Fruit fly (Drosophila melanogaster) whole organism, embryonic: ENCODE data around the gene CG10214.

Experiments
- CG10431 ChIP-seq: fragments of 200-800 bp; sonication (Bioruptor generic); optimal IDR thresholded peaks from 3 replicates; lab custom pipeline; 2018; ENCODE audit warnings: missing biosample characterization, mild to moderate bottlenecking, missing genetic modification characterization
- CG11560 ChIP-seq: fragments of 200-800 bp; sonication (Bioruptor generic); IDR thresholded peaks from 3 replicates; pipeline ENCODE4 v1.3.6; 2022; ENCODE audit warnings: missing biosample characterization, missing genetic modification characterization
- CG12391 ChIP-seq: fragments of 200-800 bp; sonication (Bioruptor generic); optimal IDR thresholded peaks from 3 replicates; lab custom pipeline; 2018; ENCODE audit warnings: missing biosample characterization, mild to moderate bottlenecking, missing genetic modification characterization, moderate library complexity
- CG15514 ChIP-seq: fragments of 200-800 bp; sonication (Bioruptor generic); optimal IDR thresholded peaks from 3 replicates; lab custom pipeline; 2017; ENCODE audit warnings: missing biosample characterization, missing genetic modification characterization, mild to moderate bottlenecking, moderate library complexity, missing genetic modification reagents
- CG18599 ChIP-seq: fragments of 200-800 bp; sonication (Bioruptor generic); optimal IDR thresholded peaks from 3 replicates; lab custom pipeline; 2017; ENCODE audit warnings: missing biosample characterization, missing genetic modification characterization, mild to moderate bottlenecking, moderate library complexity, missing genetic modification reagents
- CG18619 ChIP-seq: fragments of 200-800 bp; sonication (Bioruptor generic); optimal IDR thresholded peaks from 3 replicates; lab custom pipeline; 2017; ENCODE audit warnings: missing biosample characterization, mild to moderate bottlenecking, missing genetic modification characterization
- CG30403 ChIP-seq: fragments of 200-800 bp; sonication (Bioruptor generic); optimal IDR thresholded peaks from 3 replicates; lab custom pipeline; 2016; ENCODE audit warnings: missing biosample characterization, missing genetic modification characterization
- CG3407 ChIP-seq: fragments of 200-800 bp; sonication (Bioruptor generic); optimal IDR thresholded peaks from 2 replicates; lab custom pipeline; 2018; ENCODE audit warnings: missing biosample characterization, mild to moderate bottlenecking, missing genetic modification characterization
- CG3726 ChIP-seq: fragments of 200-800 bp; sonication (Bioruptor generic); IDR thresholded peaks from 3 replicates; pipeline ENCODE4, ENCODE4 v1.3.6; 2022; ENCODE audit warnings: missing biosample characterization, missing genetic modification characterization
- CG3995 ChIP-seq: fragments of 200-800 bp; sonication (Bioruptor generic); optimal IDR thresholded peaks from 3 replicates; lab custom pipeline; 2016; ENCODE audit warnings: missing biosample characterization, missing genetic modification characterization
- CG4360 ChIP-seq: fragments of 200-800 bp; sonication (Bioruptor generic); IDR thresholded peaks from 2 replicates; pipeline ENCODE4 v1.3.6; 2022; ENCODE audit warnings: missing biosample characterization, missing genetic modification characterization
- CG5245 ChIP-seq: fragments of 200-800 bp; sonication (Bioruptor generic); optimal IDR thresholded peaks from 3 replicates; lab custom pipeline; 2016; ENCODE audit warnings: missing biosample characterization, missing genetic modification characterization
- CG7786 ChIP-seq: fragments of 200-800 bp; sonication (Bioruptor generic); optimal IDR thresholded peaks from 2 replicates; lab custom pipeline; 2016; ENCODE audit warnings: missing biosample characterization, missing genetic modification characterization
- CG9727 ChIP-seq: fragments of 200-800 bp; sonication (Bioruptor generic); optimal IDR thresholded peaks from 3 replicates; lab custom pipeline; 2017; ENCODE audit warnings: missing biosample characterization, mild to moderate bottlenecking, missing genetic modification characterization
- Camta ChIP-seq: fragments of 200-800 bp; sonication (Bioruptor generic); optimal IDR thresholded peaks from 2 replicates; lab custom pipeline; 2016; ENCODE audit warnings: missing biosample characterization, missing genetic modification characterization
- CoRest ChIP-seq: fragments of 200-800 bp; sonication (Bioruptor generic); optimal IDR thresholded peaks from 3 replicates; lab custom pipeline; 2018; ENCODE audit warnings: missing biosample characterization, mild to moderate bottlenecking, missing genetic modification characterization, moderate library complexity
- Dp ChIP-seq: fragments of 200-800 bp; sonication (Bioruptor generic); optimal IDR thresholded peaks from 2 replicates; lab custom pipeline; 2018; ENCODE audit warnings: missing biosample characterization, mild to moderate bottlenecking, missing genetic modification characterization, moderate library complexity
- Hmr ChIP-seq: fragments of 200-800 bp; sonication (Bioruptor generic); optimal IDR thresholded peaks from 3 replicates; lab custom pipeline; 2017; ENCODE audit warnings: mild to moderate bottlenecking, missing biosample characterization, missing genetic modification reagents, missing genetic modification characterization
- Kr ChIP-seq: fragments of 200-800 bp; sonication (Bioruptor generic); optimal IDR thresholded peaks from 2 replicates; lab custom pipeline; 2017; ENCODE audit warnings: missing biosample characterization, mild to moderate bottlenecking, missing genetic modification characterization
- MBD-R2 ChIP-seq: fragments of 200-800 bp; sonication (Bioruptor generic); IDR thresholded peaks from 2 replicates; pipeline ENCODE4 v1.3.6; 2022; ENCODE audit warnings: missing biosample characterization, missing genetic modification characterization
- Meics ChIP-seq: fragments of 200-800 bp; sonication (Bioruptor generic); optimal IDR thresholded peaks from 2 replicates; lab custom pipeline; 2017; ENCODE audit warnings: missing biosample characterization, mild to moderate bottlenecking, missing genetic modification characterization
- NK7.1 ChIP-seq: fragments of 200-800 bp; sonication (Bioruptor generic); optimal IDR thresholded peaks from 3 replicates; lab custom pipeline; 2016; ENCODE audit warnings: missing biosample characterization, missing genetic modification characterization
- Sin3A ChIP-seq: fragments of >200 bp; optimal IDR thresholded peaks from 2 replicates; lab custom pipeline; 2018
- Sox100B ChIP-seq: fragments of 200-800 bp; sonication (Bioruptor generic); optimal IDR thresholded peaks from 3 replicates; lab custom pipeline; 2018; ENCODE audit warnings: missing biosample characterization, mild to moderate bottlenecking, missing genetic modification characterization
- Ssrp ChIP-seq: fragments of 200-800 bp; sonication (Bioruptor generic); optimal IDR thresholded peaks from 2 replicates; lab custom pipeline; 2018; ENCODE audit warnings: missing biosample characterization, mild to moderate bottlenecking, missing genetic modification characterization, moderate library complexity
- Vsx1 ChIP-seq: fragments of 200-800 bp; sonication (Bioruptor generic); optimal IDR thresholded peaks from 2 replicates; lab custom pipeline; 2017; ENCODE audit warnings: missing biosample characterization, mild to moderate bottlenecking, missing genetic modification characterization, missing genetic modification reagents
- Xrp1 ChIP-seq: fragments of 200-800 bp; sonication (Bioruptor generic); IDR thresholded peaks from 2 replicates; pipeline ENCODE4 v1.3.6; 2022; ENCODE audit warnings: missing biosample characterization, missing genetic modification characterization
- aop ChIP-seq: fragments of 200-800 bp; sonication (Bioruptor generic); IDR thresholded peaks from 2 replicates; pipeline ENCODE4 v1.3.6; 2022; ENCODE audit warnings: missing biosample characterization, missing genetic modification characterization
- ato ChIP-seq: fragments of 200-800 bp; sonication (Bioruptor generic); IDR thresholded peaks from 2 replicates; pipeline ENCODE4 v1.3.6; 2022; ENCODE audit warnings: missing biosample characterization, missing genetic modification characterization; ENCODE audit not compliant: partially characterized antibody
- chn ChIP-seq: fragments of 200-800 bp; sonication (Bioruptor generic); optimal IDR thresholded peaks from 2 replicates; lab custom pipeline; 2016; ENCODE audit warnings: missing biosample characterization, missing genetic modification characterization
- fd102C ChIP-seq: fragments of 200-800 bp; sonication (Bioruptor generic); optimal IDR thresholded peaks from 2 replicates; lab custom pipeline; 2018; ENCODE audit warnings: missing biosample characterization, mild to moderate bottlenecking, missing genetic modification characterization, moderate library complexity
- fd96Cb ChIP-seq: fragments of 200-800 bp; sonication (Bioruptor generic); optimal IDR thresholded peaks from 2 replicates; lab custom pipeline; 2018; ENCODE audit warnings: missing biosample characterization, mild to moderate bottlenecking, missing genetic modification characterization, moderate library complexity
- grn ChIP-seq: fragments of 200-800 bp; sonication (Bioruptor generic); optimal IDR thresholded peaks from 3 replicates; lab custom pipeline; 2017; ENCODE audit warnings: missing biosample characterization, missing genetic modification characterization
- hbn ChIP-seq: fragments of 200-800 bp; sonication (Bioruptor generic); IDR thresholded peaks from 2 replicates; pipeline ENCODE4 v1.3.6; 2022; ENCODE audit warnings: missing biosample characterization, missing genetic modification characterization; ENCODE audit not compliant: partially characterized antibody
- ken ChIP-seq: fragments of 200-800 bp; sonication (Bioruptor generic); IDR thresholded peaks from 3 replicates; pipeline ENCODE4 v1.3.6; 2022; ENCODE audit warnings: missing biosample characterization, missing genetic modification characterization
- lab ChIP-seq: fragments of 200-800 bp; sonication (Bioruptor generic); optimal IDR thresholded peaks from 3 replicates; lab custom pipeline; 2017; ENCODE audit warnings: missing biosample characterization, missing genetic modification characterization, mild to moderate bottlenecking, moderate library complexity, missing genetic modification reagents
- lov ChIP-seq, 2 experiments: fragments of 200-800 bp in 1 of 2; fragments of >200 bp in 1 of 2; sonication (Bioruptor generic) in 1 of 2; IDR thresholded peaks in 1 of 2; optimal IDR thresholded peaks in 1 of 2; 2 replicates in 1 of 2; 3 replicates in 1 of 2; pipeline versions ENCODE4 v1.3.6 to Lab custom; 2017 to 2022; ENCODE audit warnings: missing biosample characterization in 1 of 2, missing genetic modification characterization in 1 of 2
- luna ChIP-seq: fragments of 200-800 bp; sonication (Bioruptor generic); optimal IDR thresholded peaks from 2 replicates; lab custom pipeline; 2016; ENCODE audit warnings: missing biosample characterization, missing genetic modification characterization
- p53 ChIP-seq: fragments of 200-800 bp; sonication (Bioruptor generic); optimal IDR thresholded peaks from 2 replicates; lab custom pipeline; 2016; ENCODE audit warnings: missing biosample characterization, missing genetic modification characterization
- pho ChIP-seq: fragments of 200-800 bp; sonication (Bioruptor generic); optimal IDR thresholded peaks from 2 replicates; lab custom pipeline; 2016; ENCODE audit warnings: missing biosample characterization, missing genetic modification characterization
- phol ChIP-seq: fragments of 200-800 bp; sonication (Bioruptor generic); optimal IDR thresholded peaks from 3 replicates; lab custom pipeline; 2018; ENCODE audit warnings: missing biosample characterization, mild to moderate bottlenecking, missing genetic modification characterization, moderate library complexity
- pros ChIP-seq: fragments of 200-800 bp; sonication (Bioruptor generic); optimal IDR thresholded peaks from 3 replicates; lab custom pipeline; 2019; ENCODE audit warnings: missing biosample characterization, mild to moderate bottlenecking, missing genetic modification characterization, moderate library complexity
- pzg ChIP-seq: fragments of 200-800 bp; sonication (Bioruptor generic); optimal IDR thresholded peaks from 3 replicates; lab custom pipeline; 2018; ENCODE audit warnings: missing biosample characterization, mild to moderate bottlenecking, missing genetic modification characterization, moderate library complexity
- sc ChIP-seq, 3 experiments: fragments of >200 bp in 2 of 3; fragments of 200-800 bp in 1 of 3; sonication (Bioruptor generic) in 1 of 3; optimal IDR thresholded peaks; 2 replicates in 2 of 3; 3 replicates in 1 of 3; lab custom pipeline; 2017; ENCODE audit warnings: mild to moderate bottlenecking in 1 of 3, missing biosample characterization in 1 of 3, missing genetic modification characterization in 1 of 3, missing genetic modification reagents in 1 of 3
- slp2 ChIP-seq: fragments of 200-800 bp; sonication (Bioruptor generic); optimal IDR thresholded peaks from 2 replicates; lab custom pipeline; 2016; ENCODE audit warnings: missing biosample characterization, missing genetic modification characterization
- tio ChIP-seq: fragments of 200-800 bp; sonication (Bioruptor generic); optimal IDR thresholded peaks from 2 replicates; lab custom pipeline; 2017; ENCODE audit warnings: missing biosample characterization, missing genetic modification characterization, inconsistent platforms
- tna ChIP-seq: fragments of 200-800 bp; sonication (Bioruptor generic); IDR thresholded peaks from 2 replicates; pipeline ENCODE4 v1.3.6; 2022; ENCODE audit warnings: missing biosample characterization, missing genetic modification characterization; ENCODE audit not compliant: partially characterized antibody
- toy ChIP-seq: fragments of 200-800 bp; sonication (Bioruptor generic); IDR thresholded peaks from 2 replicates; pipeline ENCODE4 v1.3.6; 2022; ENCODE audit warnings: missing biosample characterization, missing genetic modification characterization
- ttk ChIP-seq: fragments of 200-800 bp; sonication (Bioruptor generic); IDR thresholded peaks from 2 replicates; pipeline ENCODE4 v2.1.2; 2022; ENCODE audit warnings: missing biosample characterization, missing genetic modification characterization
- zfh2 ChIP-seq: fragments of 200-800 bp; sonication (Bioruptor generic); optimal IDR thresholded peaks from 2 replicates; lab custom pipeline; 2016; ENCODE audit warnings: missing biosample characterization, missing genetic modification characterization

The CG10214 gene

DNA sequence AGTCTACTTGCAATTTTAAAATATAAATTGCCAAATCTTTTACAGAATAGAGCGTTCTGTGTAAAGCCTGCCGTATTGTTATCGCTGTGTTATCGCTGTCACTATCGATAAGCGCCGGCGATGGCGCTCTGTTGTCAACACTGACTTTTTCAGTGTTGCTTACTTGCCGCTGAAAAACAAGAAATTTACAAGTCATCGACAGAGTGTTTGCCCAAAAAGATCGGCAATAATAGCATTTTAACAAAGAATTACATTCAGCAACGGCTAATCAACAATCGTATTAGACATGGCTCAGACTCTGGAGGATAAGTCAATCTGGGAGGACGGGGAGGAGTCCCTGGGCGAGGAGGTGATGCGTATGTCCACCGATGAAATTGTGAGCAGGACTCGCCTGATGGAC, 14.6 kb downstream of the CG10214 start, which contains the start of the genes RanBP3 and Rpt5 (continued):
- TF ChIP-seq tna (GFP tag; lab: Robert Waterston, UW) (peak; percentile 74), CoRest (tag; lab: Kevin White, UChicago) (no peak), fd96Cb (tag; lab: Kevin White, UChicago) (no peak), CG30403 (GFP tag; lab: Kevin White, UChicago) (peak; percentile 61), ken (GFP tag; lab: Robert Waterston, UW) (peak; percentile 62; the same call in 1 of the 3 replicates), slp2 (GFP tag; lab: Kevin White, UChicago) (peak; percentile 0), Xrp1 (GFP tag; lab: Robert Waterston, UW) (no peak), CG3995 (GFP tag; lab: Kevin White, UChicago) (peak; percentile 35), zfh2 (GFP tag; lab: Kevin White, UChicago) (peak; percentile 72), CG3726 (GFP tag; lab: Robert Waterston, UW) (no peak), aop (GFP tag; lab: Robert Waterston, UW) (no peak), CG11560 (tag; lab: Robert Waterston, UW) (no peak), Ssrp (tag; lab: Kevin White, UChicago) (no peak), p53 (GFP tag; lab: Kevin White, UChicago) (peak; percentile 32), ttk (no peak; the same call in 1 of the 2 replicates), Sox100B (no peak), toy (GFP tag; lab: Robert Waterston, UW) (no peak), fd102C (no peak), sc (optimal IDR thresholded peaks at IDR 0.05; lab: Kevin White, UChicago) (no peak), sc (GFP tag; optimal IDR thresholded peaks at IDR 0.05; lab: Kevin White, UChicago) (no peak), lab (no peak), CG4360 (no peak), lov (optimal IDR thresholded peaks at IDR 0.05; lab: Kevin White, UChicago) (no peak), lov (GFP tag; IDR thresholded peaks at IDR 0.05; lab: Robert Waterston, UW) (no peak), CG18599 (GFP tag; lab: Kevin White, UChicago) (peak; percentile 59), CG7786 (peak; percentile 65), Meics (no peak), CG9727 (GFP tag; lab: Kevin White, UChicago) (no peak), CG12391 (tag; lab: Kevin White, UChicago) (peak; percentile 33), CG10431 (no peak), CG3407 (GFP tag; lab: Kevin White, UChicago) (no peak), Dp (GFP tag; lab: Kevin White, UChicago) (peak; percentile 55), pzg (GFP tag; lab: Kevin White, UChicago) (peak; percentile 89), CG18619 (GFP tag; lab: Kevin White, UChicago) (peak; percentile 24), Camta (peak; percentile 6), grn (GFP tag; lab: Kevin White, UChicago) (no peak), pho (GFP tag; lab: Kevin White, UChicago) (peak; percentile 75), Kr (GFP tag; lab: Kevin White, UChicago) (no peak), NK7.1 (GFP tag; lab: Kevin White, UChicago) (peak; percentile 41), Vsx1 (GFP tag; lab: Kevin White, UChicago) (no peak), MBD-R2 (GFP tag; lab: Robert Waterston, UW) (peak; percentile 95), chn (GFP tag; lab: Kevin White, UChicago) (peak; percentile 36), ato (GFP tag; lab: Robert Waterston, UW) (peak; percentile 75), phol (tag; lab: Kevin White, UChicago) (peak; percentile 61), pros (no peak), Sin3A (lab: Kevin White, UChicago) (peak; percentile 69), CG5245 (GFP tag; lab: Kevin White, UChicago) (peak; percentile 7), hbn (GFP tag; lab: Robert Waterston, UW) (peak; percentile 80), Hmr (GFP tag; lab: Kevin White, UChicago) (peak; percentile 65), tio (GFP tag; lab: Kevin White, UChicago) (no peak), CG15514 (GFP tag; lab: Kevin White, UChicago) (peak; percentile 71), luna (peak; percentile 69)
